Fruit fly (Drosophila melanogaster) Kc167 (cell line): ENCODE measurements around the gene CG14668.

ENCODE experiments used
- Myc ChIP-seq: fragments of >200 bp; optimal IDR thresholded peaks from 2 replicates; lab custom pipeline; 2017; ENCODE audit warnings: missing external identifiers
- Sin3A ChIP-seq: fragments of >200 bp; optimal IDR thresholded peaks from 2 replicates; lab custom pipeline; 2018; ENCODE audit warnings: missing external identifiers
- h ChIP-seq: fragments of >200 bp; optimal IDR thresholded peaks from 3 replicates; lab custom pipeline; 2018; ENCODE audit warnings: missing external identifiers
- psq ChIP-seq: fragments of >200 bp; optimal IDR thresholded peaks from 2 replicates; lab custom pipeline; 2017; ENCODE audit warnings: missing external identifiers

The CG14668 gene

dm6 chr3R:5346707-5347323 lies 40.6 kb downstream of the CG14668 start:
- TF ChIP-seq psq (lab: Kevin White, UChicago), result no peak
- TF ChIP-seq Myc, result no peak
- TF ChIP-seq Sin3A (lab: Kevin White, UChicago), result no peak
- TF ChIP-seq h (lab: Kevin White, UChicago), result no peak
